Worm (Caenorhabditis elegans) whole organism, late embryonic: Measurements from ENCODE around the gene srg-50.

Experiments
- C08G9.2 ChIP-seq: sonication (generic microtip); optimal IDR thresholded peaks from 2 replicates; lab custom pipeline; 2016; ENCODE audit warnings: mild to moderate bottlenecking, missing genetic modification characterization, moderate library complexity, missing compliant biosample characterization
- C38D4.7 ChIP-seq: fragments of 200-800 bp; sonication (Bioruptor generic); optimal IDR thresholded peaks from 2 replicates; lab custom pipeline; 2018; ENCODE audit warnings: mild to moderate bottlenecking, missing genetic modification characterization, moderate library complexity, missing compliant biosample characterization
- K09A11.1 ChIP-seq: sonication (generic microtip); optimal IDR thresholded peaks from 2 replicates; lab custom pipeline; 2017; ENCODE audit warnings: antibody characterized with exemption, mild to moderate bottlenecking, missing genetic modification characterization, missing compliant biosample characterization; ENCODE audit not compliant: insufficient read depth
- Y22D7AL.16 ChIP-seq: sonication (generic microtip); optimal IDR thresholded peaks from 2 replicates; lab custom pipeline; 2016; ENCODE audit warnings: missing genetic modification characterization, missing compliant biosample characterization
- ahr-1 ChIP-seq: sonication (generic microtip); optimal IDR thresholded peaks from 2 replicates; lab custom pipeline; 2016; ENCODE audit warnings: missing genetic modification characterization, missing compliant biosample characterization
- ama-1 ChIP-seq: fragments of 150-350 bp; optimal IDR thresholded peaks from 2 replicates; lab custom pipeline; 2014
- ceh-18 ChIP-seq: sonication (generic microtip); optimal IDR thresholded peaks from 2 replicates; lab custom pipeline; 2016; ENCODE audit warnings: missing genetic modification characterization, missing compliant biosample characterization
- ceh-19 ChIP-seq: fragments of 200-800 bp; sonication (Bioruptor generic); optimal IDR thresholded peaks from 2 replicates; lab custom pipeline; 2018; ENCODE audit warnings: mild to moderate bottlenecking, missing genetic modification characterization, missing compliant biosample characterization
- ceh-2 ChIP-seq: sonication (generic microtip); optimal IDR thresholded peaks from 2 replicates; lab custom pipeline; 2016; ENCODE audit warnings: missing genotype, missing genetic modification characterization, missing compliant biosample characterization
- ceh-30 ChIP-seq: fragments of 150-350 bp; optimal IDR thresholded peaks from 2 replicates; lab custom pipeline; 2014; ENCODE audit warnings: missing biosample characterization, missing genetic modification characterization
- ceh-31 ChIP-seq: sonication (generic microtip); optimal IDR thresholded peaks from 2 replicates; lab custom pipeline; 2016; ENCODE audit warnings: missing genetic modification characterization, missing compliant biosample characterization
- ceh-34 ChIP-seq: sonication (generic microtip); optimal IDR thresholded peaks from 2 replicates; lab custom pipeline; 2016; ENCODE audit warnings: mild to moderate bottlenecking, missing genetic modification characterization, missing compliant biosample characterization
- ceh-45 ChIP-seq: fragments of 200-800 bp; sonication (Bioruptor generic); IDR thresholded peaks from 2 replicates; pipeline ENCODE4 v1.3.6; 2022; ENCODE audit warnings: missing genetic modification reagents, missing genetic modification characterization, missing compliant biosample characterization
- ceh-48 ChIP-seq: sonication (generic microtip); optimal IDR thresholded peaks from 2 replicates; lab custom pipeline; 2016; ENCODE audit warnings: missing genetic modification characterization, inconsistent platforms, missing compliant biosample characterization
- ceh-6 ChIP-seq: fragments of 200-800 bp; sonication (Bioruptor generic); optimal IDR thresholded peaks from 2 replicates; lab custom pipeline; 2018; ENCODE audit warnings: mild to moderate bottlenecking, missing genetic modification characterization, missing compliant biosample characterization
- dmd-4 ChIP-seq: sonication (generic microtip); optimal IDR thresholded peaks from 2 replicates; lab custom pipeline; 2016; ENCODE audit warnings: borderline replicate concordance, missing genetic modification characterization, missing compliant biosample characterization
- elt-4 ChIP-seq: sonication (generic microtip); optimal IDR thresholded peaks from 2 replicates; lab custom pipeline; 2016; ENCODE audit warnings: missing genetic modification characterization, missing compliant biosample characterization
- ets-4 ChIP-seq: sonication (generic microtip); optimal IDR thresholded peaks from 2 replicates; lab custom pipeline; 2016; ENCODE audit warnings: missing genetic modification characterization, missing compliant biosample characterization
- fkh-10 ChIP-seq: fragments of 150-350 bp; optimal IDR thresholded peaks from 2 replicates; lab custom pipeline; 2014; ENCODE audit warnings: missing biosample characterization, missing genetic modification reagents, missing genetic modification characterization
- fkh-6 ChIP-seq: sonication (generic microtip); optimal IDR thresholded peaks from 2 replicates; lab custom pipeline; 2016; ENCODE audit warnings: missing genetic modification characterization, missing compliant biosample characterization
- gmeb-2 ChIP-seq: sonication (generic microtip); optimal IDR thresholded peaks from 2 replicates; lab custom pipeline; 2016; ENCODE audit warnings: missing genetic modification characterization, inconsistent platforms, missing compliant biosample characterization
- hlh-30 ChIP-seq: sonication (generic microtip); optimal IDR thresholded peaks from 2 replicates; lab custom pipeline; 2017; ENCODE audit warnings: antibody characterized with exemption, missing genetic modification characterization, missing compliant biosample characterization; ENCODE audit not compliant: insufficient read depth
- hlh-6 ChIP-seq: sonication (generic microtip); optimal IDR thresholded peaks from 2 replicates; lab custom pipeline; 2016; ENCODE audit warnings: missing genotype, missing genetic modification characterization, missing compliant biosample characterization
- lim-6 ChIP-seq: sonication (generic microtip); optimal IDR thresholded peaks from 2 replicates; lab custom pipeline; 2016; ENCODE audit warnings: missing genetic modification characterization, missing compliant biosample characterization
- lin-11 ChIP-seq: fragments of 200-800 bp; sonication (Bioruptor generic); optimal IDR thresholded peaks from 2 replicates; lab custom pipeline; 2018; ENCODE audit warnings: mild to moderate bottlenecking, missing genetic modification characterization, missing compliant biosample characterization
- madf-2 ChIP-seq: sonication (generic microtip); optimal IDR thresholded peaks from 2 replicates; lab custom pipeline; 2017; ENCODE audit warnings: missing genetic modification characterization, missing compliant biosample characterization
- mec-3 ChIP-seq: sonication (generic microtip); optimal IDR thresholded peaks from 2 replicates; lab custom pipeline; 2016; ENCODE audit warnings: borderline replicate concordance, missing genetic modification characterization, missing compliant biosample characterization
- nfya-1 ChIP-seq: sonication (generic microtip); optimal IDR thresholded peaks from 2 replicates; lab custom pipeline; 2017; ENCODE audit warnings: missing genetic modification characterization, mild to moderate bottlenecking, missing compliant biosample characterization, antibody characterized with exemption, moderate library complexity
- nhr-232 ChIP-seq: sonication (generic microtip); optimal IDR thresholded peaks from 2 replicates; lab custom pipeline; 2016; ENCODE audit warnings: missing genetic modification characterization, missing compliant biosample characterization
- npax-4 ChIP-seq: sonication (generic microtip); optimal IDR thresholded peaks from 2 replicates; lab custom pipeline; 2016; ENCODE audit warnings: missing genetic modification characterization, missing compliant biosample characterization
- odd-2 ChIP-seq: sonication (generic microtip); optimal IDR thresholded peaks from 2 replicates; lab custom pipeline; 2017; ENCODE audit warnings: antibody characterized with exemption, mild to moderate bottlenecking, missing genetic modification characterization, missing compliant biosample characterization
- pag-3 ChIP-seq: sonication (generic microtip); optimal IDR thresholded peaks from 2 replicates; lab custom pipeline; 2016; ENCODE audit warnings: missing compliant biosample characterization, missing genetic modification characterization, borderline replicate concordance
- pat-9 ChIP-seq: fragments of 200-800 bp; sonication (Bioruptor generic); optimal IDR thresholded peaks from 2 replicates; lab custom pipeline; 2018; ENCODE audit warnings: mild to moderate bottlenecking, missing genetic modification characterization, moderate library complexity, missing compliant biosample characterization
- pax-1 ChIP-seq: fragments of 150-350 bp; optimal IDR thresholded peaks from 2 replicates; lab custom pipeline; 2014; ENCODE audit warnings: missing biosample characterization, missing genetic modification characterization
- pha-2 ChIP-seq: sonication (generic microtip); optimal IDR thresholded peaks from 2 replicates; lab custom pipeline; 2017; ENCODE audit warnings: mild to moderate bottlenecking, missing genetic modification characterization, missing compliant biosample characterization
- pha-4 ChIP-seq: fragments of 150-350 bp; optimal IDR thresholded peaks from 2 replicates; lab custom pipeline; 2018; ENCODE audit warnings: missing biosample characterization, missing genetic modification reagents, missing genetic modification characterization
- pqm-1 ChIP-seq: sonication (generic microtip); optimal IDR thresholded peaks from 2 replicates; lab custom pipeline; 2016; ENCODE audit warnings: missing genetic modification characterization, missing compliant biosample characterization
- ref-2 ChIP-seq: sonication (generic microtip); optimal IDR thresholded peaks from 2 replicates; lab custom pipeline; 2016; ENCODE audit warnings: missing genetic modification characterization, missing compliant biosample characterization
- sdc-2 ChIP-seq: sonication (generic microtip); optimal IDR thresholded peaks from 2 replicates; lab custom pipeline; 2016; ENCODE audit warnings: missing genotype, missing genetic modification characterization, missing compliant biosample characterization
- tbx-7 ChIP-seq: sonication (generic microtip); optimal IDR thresholded peaks from 2 replicates; lab custom pipeline; 2016; ENCODE audit warnings: missing genotype, missing genetic modification characterization, missing compliant biosample characterization
- ttx-3 ChIP-seq: sonication (generic microtip); optimal IDR thresholded peaks from 2 replicates; lab custom pipeline; 2016; ENCODE audit warnings: missing genetic modification reagents, missing genetic modification characterization, missing compliant biosample characterization
- unc-3 ChIP-seq, 2 experiments: fragments of 200-800 bp in 1 of 2; sonication (Bioruptor generic) in 1 of 2; sonication (generic microtip) in 1 of 2; conservative IDR thresholded peaks in 1 of 2; optimal IDR thresholded peaks in 1 of 2; 2 replicates each; pipeline versions ENCODE4 v1.3.6 to Lab custom; 2016 to 2022; ENCODE audit warnings: missing compliant biosample characterization in 2 of 2, missing genetic modification characterization in 2 of 2, missing genetic modification reagents in 1 of 2
- unc-42 ChIP-seq: sonication (generic microtip); optimal IDR thresholded peaks from 2 replicates; lab custom pipeline; 2016; ENCODE audit warnings: missing genotype, missing genetic modification characterization, missing compliant biosample characterization
- zip-5 ChIP-seq: sonication (generic microtip); optimal IDR thresholded peaks from 2 replicates; lab custom pipeline; 2016; ENCODE audit warnings: missing genetic modification characterization, missing compliant biosample characterization

srg-50 gene

DNA sequence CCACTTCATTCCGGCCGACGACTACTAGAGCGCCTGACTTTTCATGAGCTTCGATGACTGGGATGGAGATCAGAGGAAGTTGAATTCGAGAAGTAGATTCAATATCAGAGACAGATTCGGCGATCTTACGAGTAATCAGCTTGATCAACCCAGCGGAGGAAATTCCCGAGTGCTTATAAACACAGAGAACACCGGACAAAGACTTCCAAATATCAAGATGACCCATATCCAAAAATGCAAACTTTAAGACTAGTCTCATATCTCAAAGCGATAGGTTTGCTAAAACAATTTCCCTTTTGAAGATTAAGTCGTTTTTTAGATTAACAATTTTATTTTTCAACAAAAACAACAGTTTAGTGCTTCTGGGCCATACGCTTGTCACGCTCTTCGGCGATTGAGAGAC lies 8.4 kb upstream of the srg-50 start, which contains the start of gene Y43B11AR.3:
Y43B11AR.3 (minus strand) TSS at position 335 of the 403 bp plus-strand sequence.
- TF ChIP-seq ama-1 (lab: Kevin White, UChicago) (peak; percentile 44), ceh-30 (tag; lab: Kevin White, UChicago) (no peak)

DNA sequence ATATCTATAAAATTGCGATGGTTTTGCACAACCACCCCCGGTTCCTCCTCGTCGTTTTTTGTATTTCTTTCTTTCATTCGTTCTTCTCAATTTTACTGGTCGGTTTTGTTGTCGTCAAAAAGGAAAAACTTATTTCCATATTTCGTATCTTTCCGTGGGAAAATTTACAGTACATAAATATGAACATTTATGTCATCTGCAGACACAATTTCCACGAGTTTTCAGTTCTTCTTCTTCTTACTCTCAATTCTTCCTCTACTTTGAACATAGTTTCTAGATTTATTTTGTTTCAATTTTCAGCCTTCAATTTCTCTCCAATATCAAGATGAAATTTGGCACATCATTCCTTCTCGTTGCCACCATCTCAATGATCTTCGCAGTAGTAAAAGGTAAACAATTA lies 6.3 kb upstream of the srg-50 start, which contains the start of gene Y43B11AR.1:
Y43B11AR.1 (plus strand) TSS at position 301 of the 400 bp plus-strand sequence.
- TF ChIP-seq dmd-4 (tag; lab: Kevin White, UChicago) = no peak
- no peak for TF ChIP-seq sdc-2 (tag; lab: Kevin White, UChicago)
- TF ChIP-seq ceh-45 (GFP tag; lab: Robert Waterston, UW) = no peak
- TF ChIP-seq ceh-6 (GFP tag; lab: Kevin White, UChicago) = no peak
- no peak for TF ChIP-seq mec-3 (tag; lab: Kevin White, UChicago)
- TF ChIP-seq zip-5 = no peak
- TF ChIP-seq lin-11 (tag; lab: Kevin White, UChicago) = no peak
- TF ChIP-seq fkh-6 (tag; lab: Kevin White, UChicago) = no peak
- no peak for TF ChIP-seq pat-9
- TF ChIP-seq C38D4.7 (GFP tag; lab: Kevin White, UChicago) = no peak
- TF ChIP-seq pax-1 (tag; lab: Kevin White, UChicago) = no peak
- no peak for TF ChIP-seq C08G9.2 (tag; lab: Kevin White, UChicago)
- TF ChIP-seq Y22D7AL.16 (tag; lab: Kevin White, UChicago) = no peak
- TF ChIP-seq fkh-10 = no peak
- TF ChIP-seq ceh-18 (tag; lab: Kevin White, UChicago) = no peak
- TF ChIP-seq ref-2 = no peak
- TF ChIP-seq unc-3 (GFP tag; conservative IDR thresholded peaks at IDR 0.05; lab: Robert Waterston, UW) = no peak
- no peak for TF ChIP-seq unc-3 (tag; optimal IDR thresholded peaks at IDR 0.05; lab: Kevin White, UChicago)
- no peak for TF ChIP-seq ets-4 (tag; lab: Kevin White, UChicago)

DNA sequence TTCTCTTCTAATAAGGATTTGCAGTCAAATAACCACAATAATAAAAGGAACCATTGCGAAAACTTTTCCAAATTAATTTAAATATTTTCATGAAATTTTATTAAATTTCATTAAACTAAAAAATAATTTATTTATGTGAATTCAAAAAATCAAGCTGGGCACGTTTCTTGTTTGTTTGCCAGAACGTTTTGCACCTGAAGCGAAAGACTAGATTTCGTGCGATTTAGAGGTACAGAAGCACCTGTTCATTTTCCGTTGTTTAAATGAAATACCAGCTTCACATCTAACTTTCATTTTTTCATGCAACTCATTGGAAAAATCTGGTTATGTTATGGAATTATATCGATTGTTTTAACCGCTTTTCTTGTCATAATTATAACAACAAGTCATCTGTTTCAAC lies 2.9 kb downstream of the srg-50 start, which contains the start of gene srg-48:
srg-48 (plus strand) TSS at position 301 of the 400 bp plus-strand sequence.
- no peak for TF ChIP-seq nhr-232 (tag; lab: Kevin White, UChicago)
- no peak for TF ChIP-seq ttx-3

DNA sequence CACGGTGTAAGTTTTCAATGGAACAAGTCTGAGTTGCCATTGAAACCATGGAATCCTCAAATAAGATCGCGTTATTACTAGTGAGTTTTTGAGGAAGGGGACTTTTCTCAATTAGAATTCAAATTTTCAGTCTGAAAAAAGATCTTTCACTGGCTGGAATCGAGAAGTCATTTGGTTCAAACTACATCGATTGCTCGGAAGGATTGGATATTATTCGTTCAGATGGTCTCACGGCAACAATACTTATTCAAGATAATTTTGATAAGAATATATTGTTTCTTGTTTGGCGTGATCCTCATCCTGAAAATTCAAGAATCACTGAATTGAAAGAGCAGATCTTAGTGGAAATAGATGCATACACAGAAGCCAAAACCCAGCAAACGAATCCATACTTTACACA lies 7.5 kb downstream of the srg-50 start:
- TF ChIP-seq pqm-1 (tag; lab: Kevin White, UChicago) (no peak), unc-42 (tag; lab: Kevin White, UChicago) (no peak), ceh-31 (tag; lab: Kevin White, UChicago) (no peak), odd-2 (tag; lab: Kevin White, UChicago) (no peak), pax-1 (tag; lab: Kevin White, UChicago) (no peak), tbx-7 (tag; lab: Kevin White, UChicago) (no peak), fkh-10 (no peak)

DNA sequence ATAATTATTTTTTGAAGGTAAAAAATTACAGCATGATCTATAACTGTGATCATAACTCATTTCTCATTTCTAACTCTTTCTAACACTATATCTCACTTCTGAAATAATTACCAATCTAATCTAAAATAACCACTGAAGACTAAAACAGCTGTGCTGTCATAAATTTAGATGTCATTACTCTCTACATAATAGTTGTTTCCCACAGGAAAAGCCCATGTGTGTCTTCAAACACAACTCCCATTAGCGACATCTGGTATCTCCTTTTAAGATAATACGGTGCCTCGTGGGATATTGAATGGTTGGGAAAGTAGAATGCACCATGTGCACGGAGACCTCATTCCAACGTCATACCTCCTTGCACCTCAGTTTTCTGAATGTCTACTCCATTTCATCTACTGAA lies 9.9 kb downstream of the srg-50 start, which contains the start of gene Y43B11AL.1:
Y43B11AL.1 (plus strand) TSS at position 301 of the 400 bp plus-strand sequence.
- TF ChIP-seq hlh-30 (tag; lab: Kevin White, UChicago) (no peak), gmeb-2 (tag; lab: Kevin White, UChicago) (no peak), zip-5 (no peak), K09A11.1 (tag; lab: Kevin White, UChicago) (no peak), ceh-30 (tag; lab: Kevin White, UChicago) (no peak), nfya-1 (tag; lab: Kevin White, UChicago) (no peak), pha-4 (no peak), ceh-34 (tag; lab: Kevin White, UChicago) (no peak), lim-6 (tag; lab: Kevin White, UChicago) (no peak), elt-4 (tag; lab: Kevin White, UChicago) (no peak), ceh-48 (tag; lab: Kevin White, UChicago) (no peak), ceh-2 (tag; lab: Kevin White, UChicago) (no peak), npax-4 (tag; lab: Kevin White, UChicago) (no peak), C08G9.2 (tag; lab: Kevin White, UChicago) (no peak), madf-2 (tag; lab: Kevin White, UChicago) (no peak), pag-3 (tag; lab: Kevin White, UChicago) (no peak), pha-2 (tag; lab: Kevin White, UChicago) (no peak), ahr-1 (no peak), ceh-19 (GFP tag; lab: Kevin White, UChicago) (no peak), hlh-6 (tag; lab: Kevin White, UChicago) (no peak)
